Worm (Caenorhabditis elegans): Measurements from ENCODE around the gene hda-5.
A peak's percentile ranks its signal among the peaks of the same experiment; 100 is the strongest.

The hda-5 gene

DNA sequence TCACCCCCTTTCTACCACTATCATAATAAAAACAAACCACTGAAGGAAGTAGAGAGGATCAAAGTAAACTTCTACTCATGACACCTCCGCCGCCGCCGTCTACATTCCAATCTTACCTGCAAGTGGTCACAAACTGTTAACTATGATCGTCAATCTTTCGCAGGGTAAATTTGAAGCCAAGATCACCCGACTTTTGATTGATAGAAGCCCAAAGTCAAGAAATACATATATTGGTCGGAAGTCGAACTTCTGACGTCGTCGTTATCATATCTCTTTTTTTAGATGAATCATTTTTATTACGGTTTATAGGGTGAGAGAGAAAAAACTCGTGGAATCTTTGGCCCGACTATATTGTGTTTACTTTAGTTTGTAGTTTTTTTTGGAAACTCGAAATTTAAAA lies 39.5 kb downstream of the hda-5 start (continued):
- TF ChIP-seq lin-13 (GFP tag; optimal IDR thresholded peaks at IDR 0.05): no peak
- no peak for TF ChIP-seq isw-1 (GFP tag; IDR thresholded peaks at IDR 0.05)
- TF ChIP-seq unc-30 (tag; optimal IDR thresholded peaks at IDR 0.05): no peak
- TF ChIP-seq nhr-47 (tag; optimal IDR thresholded peaks at IDR 0.05): peak; percentile 25
- no peak for TF ChIP-seq lin-15B (tag; optimal IDR thresholded peaks at IDR 0.05)
- no peak for TF ChIP-seq nhr-28 (tag; optimal IDR thresholded peaks at IDR 0.05)
- no peak for TF ChIP-seq ceh-88 (GFP tag; IDR thresholded peaks at IDR 0.05)
- TF ChIP-seq jun-1 (tag; optimal IDR thresholded peaks at IDR 0.05): no peak
- no peak for TF ChIP-seq ces-1 (GFP tag; optimal IDR thresholded peaks at IDR 0.05)
- TF ChIP-seq vab-15 (tag; optimal IDR thresholded peaks at IDR 0.05): no peak
- TF ChIP-seq snpc-4 (tag; optimal IDR thresholded peaks at IDR 0.05): no peak
- TF ChIP-seq dpl-1 (GFP tag; optimal IDR thresholded peaks at IDR 0.05): no peak
- TF ChIP-seq tlp-1 (tag; optimal IDR thresholded peaks at IDR 0.05): no peak
- peak; percentile 47 for TF ChIP-seq blmp-1 (tag; optimal IDR thresholded peaks at IDR 0.05)
- TF ChIP-seq ets-5 (GFP tag; IDR thresholded peaks at IDR 0.05): no peak
- no peak for TF ChIP-seq efl-1 (optimal IDR thresholded peaks at IDR 0.05)
- peak in 1 of 2 experiments; percentile 72 for TF ChIP-seq efl-1 (GFP tag; optimal IDR thresholded peaks at IDR 0.05 in 1 of 2)
- no peak for TF ChIP-seq unc-62 (GFP tag; optimal IDR thresholded peaks at IDR 0.05)
- TF ChIP-seq Y116A8C.19 (tag; optimal IDR thresholded peaks at IDR 0.05; ENCODE audit: borderline replicate concordance): no peak
- TF ChIP-seq mep-1 (tag; optimal IDR thresholded peaks at IDR 0.05): no peak
- no peak for TF ChIP-seq zip-4 (GFP tag; optimal IDR thresholded peaks at IDR 0.05)
- TF ChIP-seq nhr-84 (tag; optimal IDR thresholded peaks at IDR 0.05): no peak
- TF ChIP-seq pag-3 (tag; optimal IDR thresholded peaks at IDR 0.05; ENCODE audit: borderline replicate concordance, insufficient read depth): no peak
- no peak for TF ChIP-seq zag-1 (tag; optimal IDR thresholded peaks at IDR 0.05)
- no peak for TF ChIP-seq efl-3 (GFP tag; optimal IDR thresholded peaks at IDR 0.05)
- TF ChIP-seq nhr-85 (tag): peak; percentile 96
- TF ChIP-seq rnt-1 (tag; optimal IDR thresholded peaks at IDR 0.05): no peak
- no peak for TF ChIP-seq ztf-4 (tag; optimal IDR thresholded peaks at IDR 0.05)
- TF ChIP-seq lir-3 (tag; optimal IDR thresholded peaks at IDR 0.05; ENCODE audit: poor library complexity): no peak
- TF ChIP-seq unc-98 (GFP tag; IDR thresholded peaks at IDR 0.05): no peak
- no peak for TF ChIP-seq skn-1 (tag; optimal IDR thresholded peaks at IDR 0.05)
- no peak for TF ChIP-seq nhr-77 (tag; optimal IDR thresholded peaks at IDR 0.05)
- TF ChIP-seq sup-37 (GFP tag; optimal IDR thresholded peaks at IDR 0.05): no peak
- TF ChIP-seq mdl-1 (tag; optimal IDR thresholded peaks at IDR 0.05): no peak
- TF ChIP-seq elt-3 (tag; optimal IDR thresholded peaks at IDR 0.05): peak in 4 of 6 experiments; percentile 66 to 93 (median 67)
- peak; percentile 76 for TF ChIP-seq nhr-71 (tag; optimal IDR thresholded peaks at IDR 0.05)
- TF ChIP-seq aha-1 (tag; optimal IDR thresholded peaks at IDR 0.05): no peak
- no peak for TF ChIP-seq sox-4 (tag; optimal IDR thresholded peaks at IDR 0.05)
- peak; percentile 13 for TF ChIP-seq snu-23 (GFP tag; optimal IDR thresholded peaks at IDR 0.05)
- TF ChIP-seq nhr-11 (tag; optimal IDR thresholded peaks at IDR 0.05): no peak
- no peak for TF ChIP-seq aly-2 (tag; optimal IDR thresholded peaks at IDR 0.05)
- TF ChIP-seq ceh-8 (GFP tag; optimal IDR thresholded peaks at IDR 0.05): no peak
- TF ChIP-seq ceh-82 (tag; optimal IDR thresholded peaks at IDR 0.05): no peak
- TF ChIP-seq alr-1 (tag; optimal IDR thresholded peaks at IDR 0.05; ENCODE audit: borderline replicate concordance): no peak
- no peak for TF ChIP-seq dsc-1 (tag; optimal IDR thresholded peaks at IDR 0.05)
- TF ChIP-seq hlh-4 (tag; optimal IDR thresholded peaks at IDR 0.05): no peak
- no peak for TF ChIP-seq ama-1 (optimal IDR thresholded peaks at IDR 0.05)
- no peak for TF ChIP-seq nhr-76 (tag; optimal IDR thresholded peaks at IDR 0.05)
- no peak for TF ChIP-seq ceh-63 (GFP tag; optimal IDR thresholded peaks at IDR 0.05)

Data from whole organism, L1 larva.